Fruit fly (Drosophila melanogaster) whole organism, embryonic: ENCODE measurements around the gene zfh2.

ENCODE experiments used
- Asciz ChIP-seq: fragments of 200-800 bp; sonication (Bioruptor generic); optimal IDR thresholded peaks from 2 replicates; lab custom pipeline; 2017; ENCODE audit warnings: missing biosample characterization, mild to moderate bottlenecking, missing genetic modification characterization, missing genetic modification reagents
- Atf-2 ChIP-seq: fragments of 200-800 bp; sonication (Bioruptor generic); optimal IDR thresholded peaks from 2 replicates; lab custom pipeline; 2016; ENCODE audit warnings: missing biosample characterization, missing genetic modification characterization
- B-H2 ChIP-seq: fragments of 200-800 bp; sonication (Bioruptor generic); optimal IDR thresholded peaks from 2 replicates; lab custom pipeline; 2018; ENCODE audit warnings: missing biosample characterization, mild to moderate bottlenecking, missing genetic modification characterization
- CG10147 ChIP-seq: fragments of 200-800 bp; sonication (Bioruptor generic); optimal IDR thresholded peaks from 2 replicates; lab custom pipeline; 2019; ENCODE audit warnings: missing biosample characterization, mild to moderate bottlenecking, missing genetic modification characterization, moderate library complexity
- CG10274 ChIP-seq: fragments of 200-800 bp; sonication (Bioruptor generic); optimal IDR thresholded peaks from 3 replicates; lab custom pipeline; 2017; ENCODE audit warnings: missing biosample characterization, mild to moderate bottlenecking, missing genetic modification characterization
- CG12769 ChIP-seq: fragments of 200-800 bp; sonication (Bioruptor generic); optimal IDR thresholded peaks from 2 replicates; lab custom pipeline; 2019; ENCODE audit warnings: missing biosample characterization, mild to moderate bottlenecking, missing genetic modification characterization, moderate library complexity
- CG13296 ChIP-seq: fragments of 200-800 bp; sonication (Bioruptor generic); optimal IDR thresholded peaks from 3 replicates; lab custom pipeline; 2018; ENCODE audit warnings: missing biosample characterization, mild to moderate bottlenecking, missing genetic modification characterization
- CG13624 ChIP-seq: fragments of 200-800 bp; sonication (Bioruptor generic); optimal IDR thresholded peaks from 2 replicates; lab custom pipeline; 2016; ENCODE audit warnings: missing biosample characterization, missing genetic modification characterization
- CG14860 ChIP-seq: fragments of 200-800 bp; sonication (Bioruptor generic); IDR thresholded peaks from 3 replicates; pipeline ENCODE4 v1.3.6; 2022; ENCODE audit warnings: missing biosample characterization, missing genetic modification characterization; ENCODE audit not compliant: partially characterized antibody
- CG16813 ChIP-seq: fragments of 200-800 bp; sonication (Bioruptor generic); IDR thresholded peaks from 3 replicates; pipeline ENCODE4 v1.3.6; 2022; ENCODE audit warnings: missing biosample characterization, missing genetic modification characterization; ENCODE audit not compliant: partially characterized antibody
- CG16863 ChIP-seq: fragments of 200-800 bp; sonication (Bioruptor generic); optimal IDR thresholded peaks from 3 replicates; lab custom pipeline; 2016; ENCODE audit warnings: missing biosample characterization, missing genetic modification characterization
- CG17359 ChIP-seq: fragments of 200-800 bp; sonication (Bioruptor generic); optimal IDR thresholded peaks from 3 replicates; lab custom pipeline; 2018; ENCODE audit warnings: missing biosample characterization, mild to moderate bottlenecking, missing genetic modification characterization, moderate library complexity
- CG17361 ChIP-seq: fragments of 200-800 bp; sonication (Bioruptor generic); IDR thresholded peaks from 3 replicates; pipeline ENCODE4 v1.3.6; 2022; ENCODE audit warnings: missing biosample characterization, missing genetic modification characterization
- CG18262 ChIP-seq: fragments of 200-800 bp; optimal IDR thresholded peaks from 3 replicates; lab custom pipeline; 2019; ENCODE audit warnings: missing biosample characterization, mild to moderate bottlenecking, missing genetic modification characterization, moderate library complexity
- CG2199 ChIP-seq: fragments of 200-800 bp; sonication (Bioruptor generic); IDR thresholded peaks from 3 replicates; pipeline ENCODE4 v1.3.6; 2022; ENCODE audit warnings: missing biosample characterization, missing genetic modification characterization
- CG30020 ChIP-seq: fragments of 200-800 bp; optimal IDR thresholded peaks from 2 replicates; lab custom pipeline; 2019; ENCODE audit warnings: missing biosample characterization, mild to moderate bottlenecking, missing genetic modification characterization, moderate library complexity
- CG30403 ChIP-seq: fragments of 200-800 bp; sonication (Bioruptor generic); optimal IDR thresholded peaks from 3 replicates; lab custom pipeline; 2016; ENCODE audit warnings: missing biosample characterization, missing genetic modification characterization
- CG3163 ChIP-seq: fragments of 200-800 bp; sonication (Bioruptor generic); optimal IDR thresholded peaks from 3 replicates; lab custom pipeline; 2016; ENCODE audit warnings: missing biosample characterization, missing genetic modification characterization
- CG33557 ChIP-seq: fragments of 200-800 bp; sonication (Bioruptor generic); optimal IDR thresholded peaks from 2 replicates; lab custom pipeline; 2019; ENCODE audit warnings: missing biosample characterization, mild to moderate bottlenecking, missing genetic modification characterization, moderate library complexity
- CG3995 ChIP-seq: fragments of 200-800 bp; sonication (Bioruptor generic); optimal IDR thresholded peaks from 3 replicates; lab custom pipeline; 2016; ENCODE audit warnings: missing biosample characterization, missing genetic modification characterization
- CG4854 ChIP-seq: fragments of 200-800 bp; sonication (Bioruptor generic); optimal IDR thresholded peaks from 2 replicates; lab custom pipeline; 2016; ENCODE audit warnings: missing biosample characterization, missing genetic modification characterization, inconsistent platforms
- CG5953 ChIP-seq: fragments of 200-800 bp; sonication (Bioruptor generic); IDR thresholded peaks from 2 replicates; pipeline ENCODE4 v1.3.6; 2022; ENCODE audit warnings: missing biosample characterization, missing genetic modification characterization
- CG6683 ChIP-seq: fragments of 200-800 bp; sonication (Bioruptor generic); optimal IDR thresholded peaks from 2 replicates; lab custom pipeline; 2017; ENCODE audit warnings: missing biosample characterization, mild to moderate bottlenecking, missing genetic modification characterization, missing genetic modification reagents
- CG6765 ChIP-seq: fragments of 200-800 bp; sonication (Bioruptor generic); optimal IDR thresholded peaks from 3 replicates; lab custom pipeline; 2017; ENCODE audit warnings: missing biosample characterization, mild to moderate bottlenecking, missing genetic modification characterization
- CG6791 ChIP-seq: fragments of 200-800 bp; sonication (Bioruptor generic); IDR thresholded peaks from 3 replicates; pipeline ENCODE4 v1.3.6; 2022; ENCODE audit warnings: missing biosample characterization, missing genetic modification characterization; ENCODE audit not compliant: partially characterized antibody
- CG7745 ChIP-seq: fragments of 200-800 bp; sonication (Bioruptor generic); optimal IDR thresholded peaks from 2 replicates; lab custom pipeline; 2018; ENCODE audit warnings: missing biosample characterization, mild to moderate bottlenecking, missing genetic modification characterization, moderate library complexity
- CG7928 ChIP-seq: fragments of 200-800 bp; sonication (Bioruptor generic); optimal IDR thresholded peaks from 2 replicates; lab custom pipeline; 2017; ENCODE audit warnings: missing biosample characterization, mild to moderate bottlenecking, missing genetic modification characterization
- CG8290 ChIP-seq, 3 experiments: fragments of 200-800 bp; sonication (Bioruptor generic); optimal IDR thresholded peaks; 2 replicates each; lab custom pipeline; 2016 to 2019; ENCODE audit warnings: missing biosample characterization in 3 of 3, missing genetic modification characterization in 3 of 3, mild to moderate bottlenecking in 2 of 3, moderate library complexity in 1 of 3
- CG8944 ChIP-seq: fragments of 200-800 bp; sonication (Bioruptor generic); optimal IDR thresholded peaks from 3 replicates; lab custom pipeline; 2016; ENCODE audit warnings: missing biosample characterization, missing genetic modification characterization
- CG9932 ChIP-seq: fragments of 200-800 bp; sonication (Bioruptor generic); IDR thresholded peaks from 2 replicates; pipeline ENCODE4 v1.3.6; 2022; ENCODE audit warnings: missing biosample characterization, missing genetic modification characterization
- CoRest ChIP-seq: fragments of 200-800 bp; sonication (Bioruptor generic); optimal IDR thresholded peaks from 3 replicates; lab custom pipeline; 2018; ENCODE audit warnings: missing biosample characterization, mild to moderate bottlenecking, missing genetic modification characterization, moderate library complexity
- E2f1 ChIP-seq: fragments of 200-800 bp; sonication (Bioruptor generic); IDR thresholded peaks from 2 replicates; pipeline ENCODE4 v1.3.6; 2022; ENCODE audit warnings: missing biosample characterization, missing genetic modification characterization
- Fer2 ChIP-seq: fragments of 200-800 bp; sonication (Bioruptor generic); optimal IDR thresholded peaks from 2 replicates; lab custom pipeline; 2018; ENCODE audit warnings: missing biosample characterization, mild to moderate bottlenecking, missing genetic modification characterization, moderate library complexity
- Gsc ChIP-seq: fragments of 200-800 bp; sonication (Bioruptor generic); IDR thresholded peaks from 2 replicates; pipeline ENCODE4 v1.3.6; 2022; ENCODE audit warnings: missing biosample characterization, missing genetic modification characterization
- Lhr ChIP-seq: fragments of 200-800 bp; sonication (Bioruptor generic); optimal IDR thresholded peaks from 3 replicates; lab custom pipeline; 2017; ENCODE audit warnings: mild to moderate bottlenecking, missing biosample characterization, missing genetic modification reagents, missing genetic modification characterization
- Vsx1 ChIP-seq: fragments of 200-800 bp; sonication (Bioruptor generic); optimal IDR thresholded peaks from 2 replicates; lab custom pipeline; 2017; ENCODE audit warnings: missing biosample characterization, mild to moderate bottlenecking, missing genetic modification characterization, missing genetic modification reagents
- YL-1 ChIP-seq: fragments of 200-800 bp; sonication (Bioruptor generic); optimal IDR thresholded peaks from 3 replicates; lab custom pipeline; 2017; ENCODE audit warnings: missing biosample characterization, mild to moderate bottlenecking, missing genetic modification characterization
- cg ChIP-seq: fragments of 200-800 bp; sonication (Bioruptor generic); optimal IDR thresholded peaks from 3 replicates; lab custom pipeline; 2019; ENCODE audit warnings: missing biosample characterization, mild to moderate bottlenecking, missing genetic modification characterization, moderate library complexity
- corto ChIP-seq: fragments of 200-800 bp; sonication (Bioruptor generic); optimal IDR thresholded peaks from 2 replicates; lab custom pipeline; 2016; ENCODE audit warnings: missing biosample characterization, mild to moderate bottlenecking, missing genetic modification characterization, moderate library complexity
- crol ChIP-seq: fragments of 200-800 bp; sonication (Bioruptor generic); IDR thresholded peaks from 2 replicates; pipeline ENCODE4 v1.3.6; 2022; ENCODE audit warnings: missing biosample characterization, missing genetic modification characterization
- dm ChIP-seq: fragments of 200-800 bp; sonication (Bioruptor generic); optimal IDR thresholded peaks from 3 replicates; lab custom pipeline; 2016; ENCODE audit warnings: missing biosample characterization, missing genetic modification characterization
- ems ChIP-seq: fragments of 200-800 bp; sonication (Bioruptor generic); optimal IDR thresholded peaks from 3 replicates; lab custom pipeline; 2016; ENCODE audit warnings: missing biosample characterization, missing genetic modification characterization
- eve ChIP-seq, 2 experiments: fragments of >200 bp; optimal IDR thresholded peaks; 2 replicates each; lab custom pipeline; 2017; ENCODE audit warnings: missing biosample characterization in 2 of 2, missing genetic modification characterization in 2 of 2
- fd96Cb ChIP-seq: fragments of 200-800 bp; sonication (Bioruptor generic); optimal IDR thresholded peaks from 2 replicates; lab custom pipeline; 2018; ENCODE audit warnings: missing biosample characterization, mild to moderate bottlenecking, missing genetic modification characterization, moderate library complexity
- gsb ChIP-seq: fragments of 200-800 bp; sonication (Bioruptor generic); IDR thresholded peaks from 2 replicates; pipeline ENCODE4 v1.3.6; 2022; ENCODE audit warnings: missing biosample characterization, missing genetic modification characterization
- nau ChIP-seq: fragments of 200-800 bp; sonication (Bioruptor generic); optimal IDR thresholded peaks from 3 replicates; lab custom pipeline; 2017; ENCODE audit warnings: missing biosample characterization, mild to moderate bottlenecking, missing genetic modification characterization, missing genetic modification reagents
- pnt ChIP-seq: fragments of 200-800 bp; sonication (Bioruptor generic); optimal IDR thresholded peaks from 3 replicates; lab custom pipeline; 2016; ENCODE audit warnings: missing biosample characterization, missing genetic modification characterization
- sens ChIP-seq: fragments of 200-800 bp; sonication (Bioruptor generic); peaks from one replicate; lab custom pipeline; 2016; ENCODE audit warnings: missing biosample characterization, missing genetic modification characterization
- sisA ChIP-seq: fragments of 200-800 bp; sonication (Bioruptor generic); IDR thresholded peaks from 2 replicates; pipeline ENCODE4 v1.3.6; 2022; ENCODE audit warnings: missing biosample characterization, missing genetic modification characterization
- sug ChIP-seq: fragments of 200-800 bp; optimal IDR thresholded peaks from 2 replicates; lab custom pipeline; 2019; ENCODE audit warnings: missing biosample characterization, mild to moderate bottlenecking, missing genetic modification characterization, moderate library complexity
- wor ChIP-seq: fragments of 200-800 bp; sonication (Bioruptor generic); IDR thresholded peaks from 2 replicates; pipeline ENCODE4 v1.3.6; 2022; ENCODE audit warnings: missing biosample characterization, missing genetic modification characterization

The zfh2 gene

dm6 chr4:558456-558855 lies 56.8 kb downstream of the zfh2 start (continued):
- TF ChIP-seq Fer2: no peak
- peak; percentile 7 for TF ChIP-seq CG6765 (GFP tag; lab: Kevin White, UChicago)
- TF ChIP-seq Lhr (GFP tag; lab: Kevin White, UChicago): no peak
- TF ChIP-seq CG3995 (GFP tag; lab: Kevin White, UChicago): no peak
- TF ChIP-seq sug (tag; lab: Kevin White, UChicago): peak; percentile 42
- TF ChIP-seq sisA (GFP tag; lab: Robert Waterston, UW): no peak
- no peak for TF ChIP-seq B-H2 (GFP tag; lab: Kevin White, UChicago)
- TF ChIP-seq corto: no peak
- no peak for TF ChIP-seq CG16813
- no peak for TF ChIP-seq CG33557 (GFP tag; lab: Kevin White, UChicago)
- no peak for TF ChIP-seq CG5953 (GFP tag; lab: Robert Waterston, UW)
- TF ChIP-seq ems: no peak
- peak; percentile 1 for TF ChIP-seq Asciz (GFP tag; lab: Kevin White, UChicago)
- TF ChIP-seq CG17361 (GFP tag; lab: Robert Waterston, UW): no peak
- no peak for TF ChIP-seq CoRest
- no peak for TF ChIP-seq E2f1 (GFP tag; lab: Robert Waterston, UW)
- no peak for TF ChIP-seq CG3163 (GFP tag; lab: Kevin White, UChicago)
- peak; percentile 38 for TF ChIP-seq CG10147 (GFP tag; lab: Kevin White, UChicago)
- TF ChIP-seq CG30403 (GFP tag; lab: Kevin White, UChicago): no peak
- TF ChIP-seq cg (GFP tag; lab: Kevin White, UChicago): peak; percentile 43
- TF ChIP-seq CG2199 (GFP tag; lab: Robert Waterston, UW): 0 out of 3 replicates have a peak, but pooled peaks have one; percentile 74
- TF ChIP-seq dm: no peak
- no peak for TF ChIP-seq CG4854 (GFP tag; lab: Kevin White, UChicago)
- no peak for TF ChIP-seq CG6683
- no peak for TF ChIP-seq Gsc (GFP tag; lab: Robert Waterston, UW)
- no peak for TF ChIP-seq crol (GFP tag; lab: Robert Waterston, UW)
- TF ChIP-seq fd96Cb: no peak
- no peak for TF ChIP-seq CG13624 (GFP tag; lab: Kevin White, UChicago)
- TF ChIP-seq CG18262: peak; percentile 6
- no peak for TF ChIP-seq wor (GFP tag; lab: Robert Waterston, UW)
- no peak for TF ChIP-seq CG7928 (GFP tag; lab: Kevin White, UChicago)
- TF ChIP-seq CG14860 (GFP tag; lab: Robert Waterston, UW): no peak
- no peak for TF ChIP-seq YL-1 (GFP tag; lab: Kevin White, UChicago)
- no peak for TF ChIP-seq CG6791 (GFP tag; lab: Robert Waterston, UW)
- TF ChIP-seq CG13296: peak; percentile 44
- TF ChIP-seq CG8944 (GFP tag; lab: Kevin White, UChicago): no peak
- TF ChIP-seq sens (GFP tag; lab: Kevin White, UChicago): peak; percentile 69
- no peak for TF ChIP-seq CG10274
- peak in 1 of 2 experiments; percentile 51 for TF ChIP-seq eve (GFP tag; optimal IDR thresholded peaks at IDR 0.05; lab: Kevin White, UChicago)
- no peak for TF ChIP-seq CG16863 (GFP tag; lab: Kevin White, UChicago)
- peak; percentile 72 for TF ChIP-seq CG12769 (tag; lab: Kevin White, UChicago)
- TF ChIP-seq nau (GFP tag; lab: Kevin White, UChicago): peak; percentile 48
- TF ChIP-seq CG9932 (GFP tag; lab: Robert Waterston, UW): no peak
- no peak for TF ChIP-seq Vsx1 (GFP tag; lab: Kevin White, UChicago)
- no peak for TF ChIP-seq gsb (GFP tag; lab: Robert Waterston, UW)
- no peak for TF ChIP-seq Atf-2
- no peak for TF ChIP-seq CG30020
- TF ChIP-seq CG17359 (tag; lab: Kevin White, UChicago): peak; percentile 29
- no peak for TF ChIP-seq pnt (GFP tag; lab: Kevin White, UChicago)
- TF ChIP-seq CG7745: no peak
- no peak for TF ChIP-seq CG8290 (GFP tag; optimal IDR thresholded peaks at IDR 0.05; lab: Kevin White, UChicago)
- peak in 1 of 2 experiments; percentile 64 for TF ChIP-seq CG8290 (tag; optimal IDR thresholded peaks at IDR 0.05; lab: Kevin White, UChicago)
